Worm (Caenorhabditis elegans): ENCODE results near the gene R07C12.1.
"Not testable (repeated sequence)": the region's sequence is repeated elsewhere in the genome, so short reads cannot be mapped to it uniquely, and the experiment has no call there.

Gene R07C12.1

ce11 chrIV:4184767-4185166 lies 32.5 kb downstream of the R07C12.1 start (continued):
- TF ChIP-seq swsn-7 (tag; optimal IDR thresholded peaks at IDR 0.05): peak; percentile 40

DNA sequence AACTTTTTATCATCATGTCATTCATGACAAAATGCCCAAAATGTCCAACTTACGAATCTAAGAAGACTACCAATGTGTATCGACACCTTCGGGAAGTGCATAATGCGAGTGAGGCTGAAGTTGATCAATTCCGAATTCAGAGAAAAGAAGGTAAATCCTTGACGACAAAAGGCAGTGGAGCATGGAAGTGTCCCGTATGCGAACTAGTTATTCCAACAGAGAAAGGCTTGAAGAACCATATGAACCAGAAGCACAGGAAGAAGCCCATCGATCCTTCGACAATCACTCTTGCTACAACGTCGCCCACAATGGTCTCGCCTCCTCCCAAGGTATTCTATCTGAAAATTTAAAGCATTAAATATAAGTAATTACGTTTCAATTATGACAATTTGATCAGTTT lies 33.8 kb downstream of the R07C12.1 start, which contains the start of gene K08D10.11:
TSS of gene K08D10.11 (minus strand) at position 101 of the 400 bp plus-strand sequence.
- TF ChIP-seq C16A3.4 (tag; optimal IDR thresholded peaks at IDR 0.05); ces-1 (GFP tag; optimal IDR thresholded peaks at IDR 0.05); hlh-17 (GFP tag; optimal IDR thresholded peaks at IDR 0.05; ENCODE audit: borderline replicate concordance): not testable (repeated sequence)

- not testable (repeated sequence) for TF ChIP-seq nhr-11 (tag; optimal IDR thresholded peaks at IDR 0.05); fkh-8 (tag; optimal IDR thresholded peaks at IDR 0.05); isw-1 (GFP tag; IDR thresholded peaks at IDR 0.05)
Measured at ce11 chrIV:4196729-4197128, 44.5 kb downstream of the R07C12.1 start, which contains the start of gene K06B9.6. Gene K06B9.6, minus strand, starts transcription at chrIV:4196829.

DNA sequence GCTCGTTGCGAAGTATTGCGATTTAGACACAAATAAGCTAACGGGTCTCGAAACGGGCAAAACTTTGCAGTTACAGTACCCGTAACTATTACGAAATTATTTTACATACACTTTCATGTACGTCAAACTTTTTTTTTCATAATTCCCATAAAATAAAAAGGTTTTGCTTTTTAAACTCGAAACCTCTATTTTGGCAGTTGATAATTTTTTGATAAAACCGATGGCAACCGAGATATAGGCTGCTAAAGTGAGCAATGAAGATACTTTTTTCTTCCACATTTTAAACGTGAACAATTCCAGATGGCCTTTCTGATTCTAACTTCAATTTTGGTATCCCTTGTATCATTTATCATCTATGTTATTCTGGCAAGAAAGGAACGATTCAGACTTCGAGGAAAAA lies 44.9 kb downstream of the R07C12.1 start, which contains the start of gene cyp-25A6:
TSS of gene cyp-25A6 (plus strand) at position 301 of the 400 bp plus-strand sequence.
- not testable (repeated sequence) for TF ChIP-seq tbx-2 (tag; optimal IDR thresholded peaks at IDR 0.05); hlh-17 (GFP tag; optimal IDR thresholded peaks at IDR 0.05; ENCODE audit: borderline replicate concordance); efl-1 (optimal IDR thresholded peaks at IDR 0.05); efl-1 (GFP tag; optimal IDR thresholded peaks at IDR 0.05 in 1 of 2)
